Fruit fly (Drosophila melanogaster) whole organism, pupa: Measurements from ENCODE around the gene BckdhA.

Source experiments
- CG17806 ChIP-seq: fragments of 200-800 bp; sonication (Bioruptor generic); optimal IDR thresholded peaks from 2 replicates; lab custom pipeline; 2018; ENCODE audit warnings: missing biosample characterization, mild to moderate bottlenecking, missing genetic modification characterization, moderate library complexity
- CG8301 ChIP-seq: fragments of 200-800 bp; sonication (Bioruptor generic); optimal IDR thresholded peaks from 2 replicates; lab custom pipeline; 2018; ENCODE audit warnings: missing biosample characterization, mild to moderate bottlenecking, missing genetic modification characterization
- Ets98B ChIP-seq: fragments of 200-800 bp; sonication (Bioruptor generic); IDR thresholded peaks from 2 replicates; pipeline ENCODE4 v1.3.6; 2022; ENCODE audit warnings: missing biosample characterization, missing genetic modification characterization
- Pif1A ChIP-seq: fragments of 200-800 bp; sonication (Bioruptor generic); optimal IDR thresholded peaks from 3 replicates; lab custom pipeline; 2016; ENCODE audit warnings: missing biosample characterization, missing genetic modification characterization
- Pif1B ChIP-seq: fragments of 200-800 bp; sonication (Bioruptor generic); optimal IDR thresholded peaks from 3 replicates; lab custom pipeline; 2016; ENCODE audit warnings: missing biosample characterization, missing genetic modification characterization

dm6 chr3R:9595681-9596357, 40.2 kb downstream of the BckdhA start:
- no peak for TF ChIP-seq CG17806 (tag; lab: Kevin White, UChicago)
- TF ChIP-seq Pif1B (GFP tag; lab: Kevin White, UChicago) = no peak
- TF ChIP-seq CG8301 (tag; lab: Kevin White, UChicago) = no peak
- TF ChIP-seq Ets98B (GFP tag; lab: Robert Waterston, UW) = no peak
- no peak for TF ChIP-seq Pif1A
